Worm (Caenorhabditis elegans): ENCODE results near the gene C04C11.1.

The C04C11.1 gene

DNA sequence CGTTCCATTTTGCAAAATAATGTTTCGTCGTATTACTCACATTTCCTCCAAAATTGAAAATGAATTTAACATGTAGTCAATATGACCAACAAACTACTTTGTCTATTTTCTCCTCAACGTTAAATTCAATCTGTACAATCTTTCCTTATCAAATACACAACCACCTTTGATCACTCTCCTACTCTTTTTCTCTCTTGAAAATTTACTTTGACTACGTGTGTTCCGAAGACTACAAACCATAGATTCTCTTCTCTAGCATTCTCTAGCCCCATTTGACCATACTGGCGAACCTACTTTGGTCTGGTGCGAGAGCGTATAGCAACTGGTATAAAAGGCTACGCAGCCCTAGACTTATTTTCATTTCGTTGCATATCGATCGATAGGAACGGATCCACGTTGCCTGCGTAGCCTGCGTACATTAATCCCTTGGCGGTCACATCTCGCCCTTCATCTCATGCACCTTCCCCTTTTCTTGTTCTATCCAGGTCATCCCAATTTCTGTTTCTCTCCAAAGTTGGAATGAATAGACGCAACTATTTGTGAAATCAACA is 20.1 kb upstream of the C04C11.1 start (continued):
- no peak for TF ChIP-seq lin-13 (GFP tag; optimal IDR thresholded peaks at IDR 0.05)
- TF ChIP-seq lin-38 (GFP tag; IDR thresholded peaks at IDR 0.05), result no peak
- no peak for TF ChIP-seq Y5F2A.4 (GFP tag; optimal IDR thresholded peaks at IDR 0.05)
- peak; percentile 25 for TF ChIP-seq mep-1 (tag; optimal IDR thresholded peaks at IDR 0.05)
- no peak for TF ChIP-seq saeg-2 (GFP tag; IDR thresholded peaks at IDR 0.05)
- TF ChIP-seq cey-2 (tag; optimal IDR thresholded peaks at IDR 0.05; ENCODE audit: borderline replicate concordance, insufficient read depth), result no peak
- TF ChIP-seq nhr-6 (tag; optimal IDR thresholded peaks at IDR 0.05), result no peak
- no peak for TF ChIP-seq fos-1 (tag; optimal IDR thresholded peaks at IDR 0.05)
- no peak for TF ChIP-seq F37D6.2 (tag; optimal IDR thresholded peaks at IDR 0.05)
- TF ChIP-seq madf-5 (GFP tag; IDR thresholded peaks at IDR 0.05), result no peak
- TF ChIP-seq hlh-11 (tag; optimal IDR thresholded peaks at IDR 0.05), result peak; percentile 47
- no peak for TF ChIP-seq lin-39 (tag; optimal IDR thresholded peaks at IDR 0.05)
- TF ChIP-seq ceh-28 (tag; optimal IDR thresholded peaks at IDR 0.05), result peak; percentile 1
- TF ChIP-seq ama-1 (optimal IDR thresholded peaks at IDR 0.05), result no peak
- TF ChIP-seq mdt-29 (GFP tag; IDR thresholded peaks at IDR 0.05), result peak; percentile 56; the same call in 1 of the 2 replicates
- TF ChIP-seq mxl-2 (GFP tag; conservative IDR thresholded peaks at IDR 0.05), result no peak
- no peak for TF ChIP-seq arid-1 (GFP tag; conservative IDR thresholded peaks at IDR 0.05)
- TF ChIP-seq mxl-3 (GFP tag; optimal IDR thresholded peaks at IDR 0.05), result peak; percentile 30
- no peak for TF ChIP-seq daf-12 (tag; optimal IDR thresholded peaks at IDR 0.05)
- no peak for TF ChIP-seq rbr-2 (tag; optimal IDR thresholded peaks at IDR 0.05)
- no peak for TF ChIP-seq hmg-1.1 (GFP tag; IDR thresholded peaks at IDR 0.05)
- no peak for TF ChIP-seq set-16 (GFP tag; IDR thresholded peaks at IDR 0.05)
- peak in 1 of 2 experiments; percentile 23 for TF ChIP-seq hif-1 (tag; optimal IDR thresholded peaks at IDR 0.05)
- no peak for TF ChIP-seq zip-2 (tag; optimal IDR thresholded peaks at IDR 0.05)
- TF ChIP-seq dmd-6 (GFP tag; IDR thresholded peaks at IDR 0.05), result peak; percentile 65
- TF ChIP-seq daf-19 (GFP tag; conservative IDR thresholded peaks at IDR 0.05), result no peak
- no peak for TF ChIP-seq snpc-1.2 (GFP tag; IDR thresholded peaks at IDR 0.05)
- no peak for TF ChIP-seq T20F7.1 (GFP tag; optimal IDR thresholded peaks at IDR 0.05)

DNA sequence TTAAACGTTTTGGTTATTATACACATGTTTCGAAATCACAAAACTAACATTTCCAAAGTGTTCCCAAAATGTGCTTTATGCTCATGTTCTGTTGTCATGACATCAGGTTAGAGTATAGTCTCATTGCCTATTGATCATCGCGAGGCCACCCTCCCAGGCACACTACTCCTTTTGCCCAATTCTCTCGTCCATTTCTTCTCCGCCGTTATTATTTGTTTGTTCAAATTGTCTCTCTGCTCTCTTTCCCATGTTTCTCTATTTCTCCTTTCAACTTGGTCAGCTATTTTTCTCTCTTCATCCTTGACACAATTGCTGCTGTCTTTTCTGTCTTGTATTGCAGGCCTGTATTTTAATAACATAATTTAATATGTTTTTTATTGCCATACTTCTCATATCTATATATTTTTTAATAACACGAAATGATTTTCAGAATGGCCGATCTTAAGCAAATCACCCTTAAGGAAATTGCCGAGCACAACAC is 18.9 kb upstream of the C04C11.1 start, which contains the start of gene cytb-5.1:
TSS of gene cytb-5.1 (plus strand) at position 431 of the 481 bp plus-strand sequence.
- TF ChIP-seq hlh-30 (tag; optimal IDR thresholded peaks at IDR 0.05; ENCODE audit: insufficient read depth) (peak; percentile 71), nhr-76 (tag; optimal IDR thresholded peaks at IDR 0.05) (no peak), jun-1 (tag; optimal IDR thresholded peaks at IDR 0.05) (no peak), nhr-25 (tag; optimal IDR thresholded peaks at IDR 0.05; ENCODE audit: borderline replicate concordance, insufficient read depth) (peak; percentile 4), F49E8.2 (tag; optimal IDR thresholded peaks at IDR 0.05; ENCODE audit: borderline replicate concordance) (no peak), rbr-2 (tag; optimal IDR thresholded peaks at IDR 0.05) (peak; percentile 16), lsy-2 (tag; optimal IDR thresholded peaks at IDR 0.05) (peak; percentile 5 to 58), pqm-1 (tag; optimal IDR thresholded peaks at IDR 0.05) (peak; percentile 69), lin-1 (GFP tag; IDR thresholded peaks at IDR 0.05) (no peak), egl-43 (GFP tag; IDR thresholded peaks at IDR 0.05) (no peak), lin-13 (GFP tag; optimal IDR thresholded peaks at IDR 0.05) (no peak), aha-1 (tag) (peak; percentile 39), ztf-7 (tag; optimal IDR thresholded peaks at IDR 0.05) (no peak), gei-8 (GFP tag; optimal IDR thresholded peaks at IDR 0.05) (no peak), mxl-3 (GFP tag; optimal IDR thresholded peaks at IDR 0.05) (peak; percentile 18), nhr-77 (tag; optimal IDR thresholded peaks at IDR 0.05) (peak; percentile 36), hmg-1.1 (GFP tag; IDR thresholded peaks at IDR 0.05) (peak; percentile 54; the same call in 1 of the 2 replicates), hlh-11 (tag; optimal IDR thresholded peaks at IDR 0.05) (peak; percentile 80), Y48G9A.11 (GFP tag; IDR thresholded peaks at IDR 0.05) (no peak), F44E2.7 (GFP tag; IDR thresholded peaks at IDR 0.05) (no peak), F37D6.2 (tag; optimal IDR thresholded peaks at IDR 0.05) (no peak), nhr-102 (tag; optimal IDR thresholded peaks at IDR 0.05) (peak; percentile 84), pha-4 (GFP tag; IDR thresholded peaks at IDR 0.05) (peak; percentile 39; the same call in 1 of the 2 replicates), pha-4 (tag; optimal IDR thresholded peaks at IDR 0.05) (peak; percentile 58), spr-1 (tag; optimal IDR thresholded peaks at IDR 0.05) (no peak), madf-9 (GFP tag; conservative IDR thresholded peaks at IDR 0.05) (no peak), D1046.2 (GFP tag; IDR thresholded peaks at IDR 0.05) (no peak), php-3 (GFP tag; IDR thresholded peaks at IDR 0.05) (0 out of 2 replicates have a peak, but pooled peaks have one; percentile 18)
